Worm (Caenorhabditis elegans): ENCODE results near the gene apt-9.

DNA sequence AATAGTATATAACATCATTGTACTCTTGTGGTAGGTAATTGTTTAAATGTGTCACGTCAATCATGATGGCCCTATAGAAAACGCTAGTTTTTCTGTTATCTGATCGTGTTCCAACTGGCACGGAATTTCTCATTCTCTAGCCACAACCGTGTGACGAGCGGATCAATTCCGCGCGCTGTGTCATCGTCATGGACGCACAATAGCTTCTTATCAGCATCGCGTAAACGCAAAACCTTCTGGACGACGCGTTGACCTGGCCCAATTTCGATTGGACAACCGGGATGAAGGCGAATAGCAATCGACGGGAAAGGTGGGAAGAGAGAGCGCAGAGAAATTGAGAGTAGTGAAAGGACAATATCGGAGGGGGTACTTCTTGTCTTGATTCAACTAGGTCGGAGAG, 11.3 kb upstream of the apt-9 start, which contains the start of gene lpr-3:
- no peak for TF ChIP-seq egl-27 (tag; optimal IDR thresholded peaks at IDR 0.05)
- TF ChIP-seq ama-1 (optimal IDR thresholded peaks at IDR 0.05) = no peak
- TF ChIP-seq nhr-76 (tag; optimal IDR thresholded peaks at IDR 0.05) = no peak
- no peak for TF ChIP-seq ztf-11 (tag; optimal IDR thresholded peaks at IDR 0.05)
- TF ChIP-seq unc-62 (GFP tag; optimal IDR thresholded peaks at IDR 0.05 in 1 of 2) = no peak
- no peak for TF ChIP-seq unc-62 (tag; optimal IDR thresholded peaks at IDR 0.05)
